Fruit fly (Drosophila melanogaster) whole organism, pupa: ENCODE results near the gene Usp14.
A peak's percentile ranks its signal among the peaks of the same experiment; 100 is the strongest.

Source experiments
- CG12605 ChIP-seq: fragments of 200-800 bp; sonication (Bioruptor generic); IDR thresholded peaks from 2 replicates; pipeline ENCODE4 v1.3.6; 2022; ENCODE audit warnings: missing biosample characterization, missing genetic modification characterization
- CG14655 ChIP-seq: fragments of 200-800 bp; sonication (Bioruptor generic); optimal IDR thresholded peaks from 3 replicates; lab custom pipeline; 2017; ENCODE audit warnings: mild to moderate bottlenecking, missing biosample characterization, missing genetic modification reagents, missing genetic modification characterization
- CG15710 ChIP-seq: fragments of 200-800 bp; sonication (Bioruptor generic); optimal IDR thresholded peaks from 2 replicates; lab custom pipeline; 2018; ENCODE audit warnings: missing biosample characterization, mild to moderate bottlenecking, missing genetic modification characterization, moderate library complexity
- CG32121 ChIP-seq: fragments of 200-800 bp; sonication (Bioruptor generic); IDR thresholded peaks from 2 replicates; pipeline ENCODE4 v1.3.6; 2022; ENCODE audit warnings: missing biosample characterization, missing genetic modification characterization
- CG9948 ChIP-seq: fragments of 200-800 bp; sonication (Bioruptor generic); optimal IDR thresholded peaks from 2 replicates; lab custom pipeline; 2018; ENCODE audit warnings: missing biosample characterization, mild to moderate bottlenecking, missing genetic modification characterization, moderate library complexity
- Pif1B ChIP-seq: fragments of 200-800 bp; sonication (Bioruptor generic); optimal IDR thresholded peaks from 3 replicates; lab custom pipeline; 2016; ENCODE audit warnings: missing biosample characterization, missing genetic modification characterization
- rn ChIP-seq: fragments of 200-800 bp; sonication (Bioruptor generic); IDR thresholded peaks from 2 replicates; pipeline ENCODE4 v1.3.6; 2022; ENCODE audit warnings: missing biosample characterization, missing genetic modification characterization

- TF ChIP-seq rn (GFP tag; lab: Robert Waterston, UW) (peak; percentile 47; the same call in 1 of the 2 replicates), Pif1B (peak; percentile 46), CG9948 (tag; lab: Kevin White, UChicago) (no peak), CG32121 (peak; percentile 27), CG12605 (GFP tag; lab: Robert Waterston, UW) (peak; percentile 19; the same call in 1 of the 2 replicates), CG15710 (tag; lab: Kevin White, UChicago) (no peak), CG14655 (GFP tag; lab: Kevin White, UChicago) (no peak)
Measured at dm6 chr2L:10276846-10277245, 37.4 kb downstream of the Usp14 start.
